Worm (Caenorhabditis elegans): ENCODE measurements around the gene mec-17.

The mec-17 gene

ce11 chrIV:8015726-8016312 lies 28.8 kb upstream of the mec-17 start, which contains the start of gene C26B2.7 (continued):
- TF ChIP-seq elt-2 (tag; optimal IDR thresholded peaks at IDR 0.05) (peak; percentile 56), fax-1 (tag; optimal IDR thresholded peaks at IDR 0.05) (peak; percentile 86), ceh-18 (tag; optimal IDR thresholded peaks at IDR 0.05) (peak; percentile 58), lim-6 (tag; optimal IDR thresholded peaks at IDR 0.05) (peak; percentile 90), mec-3 (tag; optimal IDR thresholded peaks at IDR 0.05; ENCODE audit: borderline replicate concordance) (peak; percentile 93), unc-42 (tag; optimal IDR thresholded peaks at IDR 0.05) (peak; percentile 81), pag-3 (tag; optimal IDR thresholded peaks at IDR 0.05; ENCODE audit: borderline replicate concordance) (peak; percentile 82), syd-9 (tag; optimal IDR thresholded peaks at IDR 0.05) (peak; percentile 40), ceh-31 (tag; optimal IDR thresholded peaks at IDR 0.05) (peak; percentile 98), ceh-2 (tag; optimal IDR thresholded peaks at IDR 0.05) (peak; percentile 84), hlh-13 (GFP tag; optimal IDR thresholded peaks at IDR 0.05) (peak; percentile 31), unc-3 (GFP tag; conservative IDR thresholded peaks at IDR 0.05) (peak; percentile 67), unc-3 (tag; optimal IDR thresholded peaks at IDR 0.05) (peak; percentile 3), ahr-1 (tag; optimal IDR thresholded peaks at IDR 0.05) (peak; percentile 43), C08G9.2 (tag; optimal IDR thresholded peaks at IDR 0.05) (peak; percentile 91), rnt-1 (tag; optimal IDR thresholded peaks at IDR 0.05) (peak; percentile 85)

ce11 chrIV:8013849-8014248 lies 26.9 kb upstream of the mec-17 start, which contains the start of gene C26B2.8:
Gene C26B2.8, plus strand, starts transcription at chrIV:8014149.
- TF ChIP-seq ttx-3 (tag; optimal IDR thresholded peaks at IDR 0.05), result no peak
- TF ChIP-seq pha-4 (tag; optimal IDR thresholded peaks at IDR 0.05), result no peak
- no peak for TF ChIP-seq ref-2 (tag; optimal IDR thresholded peaks at IDR 0.05)
- no peak for TF ChIP-seq sox-2 (GFP tag; IDR thresholded peaks at IDR 0.05)
- no peak for TF ChIP-seq sdc-2 (tag; optimal IDR thresholded peaks at IDR 0.05)
- TF ChIP-seq nhr-232 (tag; optimal IDR thresholded peaks at IDR 0.05), result no peak
- no peak for TF ChIP-seq ceh-34 (tag; optimal IDR thresholded peaks at IDR 0.05)
- TF ChIP-seq ceh-24 (tag; optimal IDR thresholded peaks at IDR 0.05), result no peak
- no peak for TF ChIP-seq fkh-10 (GFP tag; optimal IDR thresholded peaks at IDR 0.05)
- TF ChIP-seq ceh-30 (tag; optimal IDR thresholded peaks at IDR 0.05), result no peak
- no peak for TF ChIP-seq F13H6.1 (tag; optimal IDR thresholded peaks at IDR 0.05)
- no peak for TF ChIP-seq ceh-48 (tag; optimal IDR thresholded peaks at IDR 0.05)

ce11 chrIV:8012330-8012729 lies 25.3 kb upstream of the mec-17 start, which contains the start of gene Y42H9B.3:
Gene Y42H9B.3, minus strand, starts transcription at chrIV:8012430.
- no peak for TF ChIP-seq ceh-6 (GFP tag; optimal IDR thresholded peaks at IDR 0.05)
- no peak for TF ChIP-seq unc-3 (GFP tag; conservative IDR thresholded peaks at IDR 0.05)
- TF ChIP-seq unc-3 (tag; optimal IDR thresholded peaks at IDR 0.05), result no peak
- no peak for TF ChIP-seq ceh-30 (tag; optimal IDR thresholded peaks at IDR 0.05)
- TF ChIP-seq pqm-1 (tag; optimal IDR thresholded peaks at IDR 0.05), result no peak
- no peak for TF ChIP-seq sox-2 (GFP tag; IDR thresholded peaks at IDR 0.05)
- TF ChIP-seq ceh-14 (tag; optimal IDR thresholded peaks at IDR 0.05), result no peak
- TF ChIP-seq hlh-13 (GFP tag; optimal IDR thresholded peaks at IDR 0.05), result no peak
- no peak for TF ChIP-seq F13H6.1 (tag; optimal IDR thresholded peaks at IDR 0.05)
- TF ChIP-seq K09A11.1 (tag; optimal IDR thresholded peaks at IDR 0.05; ENCODE audit: insufficient read depth), result no peak
- no peak for TF ChIP-seq ahr-1 (tag; optimal IDR thresholded peaks at IDR 0.05)
- no peak for TF ChIP-seq hlh-15 (tag; optimal IDR thresholded peaks at IDR 0.05)

ce11 chrIV:8010521-8010920 lies 23.5 kb upstream of the mec-17 start:
- no peak for TF ChIP-seq ceh-14 (tag; optimal IDR thresholded peaks at IDR 0.05)
- TF ChIP-seq ttx-3 (tag; optimal IDR thresholded peaks at IDR 0.05), result no peak
- TF ChIP-seq C08G9.2 (tag; optimal IDR thresholded peaks at IDR 0.05), result no peak
- no peak for TF ChIP-seq dmd-4 (tag; optimal IDR thresholded peaks at IDR 0.05; ENCODE audit: borderline replicate concordance)
- TF ChIP-seq npax-4 (tag; optimal IDR thresholded peaks at IDR 0.05), result no peak
- no peak for TF ChIP-seq ceh-19 (GFP tag; optimal IDR thresholded peaks at IDR 0.05)
